Worm (Caenorhabditis elegans): ENCODE results near the gene col-77.

col-77 gene

ce11 chrII:8328820-8329339, 30.3 kb downstream of the col-77 start, which contains the start of gene hel-1:
Gene hel-1 (minus strand): TSS chrII:8328870.
- TF ChIP-seq nhr-84 (tag; optimal IDR thresholded peaks at IDR 0.05), result no peak
- peak; percentile 97 for TF ChIP-seq lin-39 (tag; optimal IDR thresholded peaks at IDR 0.05)
- peak; percentile 83 for TF ChIP-seq xbp-1 (tag; optimal IDR thresholded peaks at IDR 0.05)
- TF ChIP-seq elt-3 (tag; optimal IDR thresholded peaks at IDR 0.05), result peak in 3 of 6 experiments; percentile 25 to 63 (median 47)
- TF ChIP-seq aly-2 (tag; optimal IDR thresholded peaks at IDR 0.05), result peak; percentile 52
- TF ChIP-seq sup-37 (GFP tag; optimal IDR thresholded peaks at IDR 0.05), result no peak
- no peak for TF ChIP-seq aha-1 (tag; optimal IDR thresholded peaks at IDR 0.05)
- TF ChIP-seq blmp-1 (tag; optimal IDR thresholded peaks at IDR 0.05), result peak; percentile 82
- TF ChIP-seq F16B12.6 (tag; optimal IDR thresholded peaks at IDR 0.05), result peak; percentile 63
- no peak for TF ChIP-seq nhr-76 (tag; optimal IDR thresholded peaks at IDR 0.05)
- peak; percentile 86 to 95 for TF ChIP-seq lsy-2 (tag; optimal IDR thresholded peaks at IDR 0.05)
- TF ChIP-seq vab-15 (tag; optimal IDR thresholded peaks at IDR 0.05), result peak; percentile 100
- no peak for TF ChIP-seq unc-62 (GFP tag; optimal IDR thresholded peaks at IDR 0.05)
- TF ChIP-seq dsc-1 (tag; optimal IDR thresholded peaks at IDR 0.05), result peak; percentile 74
- no peak for TF ChIP-seq unc-30 (tag; optimal IDR thresholded peaks at IDR 0.05)
- TF ChIP-seq alr-1 (tag; optimal IDR thresholded peaks at IDR 0.05; ENCODE audit: borderline replicate concordance), result no peak
- TF ChIP-seq ceh-63 (GFP tag; optimal IDR thresholded peaks at IDR 0.05), result no peak
- TF ChIP-seq nhr-19 (GFP tag; conservative IDR thresholded peaks at IDR 0.05), result peak; percentile 84
- peak; percentile 86 to 95 for TF ChIP-seq efl-1 (optimal IDR thresholded peaks at IDR 0.05)
- TF ChIP-seq efl-1 (GFP tag; optimal IDR thresholded peaks at IDR 0.05 in 1 of 2), result peak; percentile 94 to 99
- TF ChIP-seq zag-1 (tag; optimal IDR thresholded peaks at IDR 0.05), result peak; percentile 27
- peak; percentile 2 for TF ChIP-seq fkh-10 (GFP tag; optimal IDR thresholded peaks at IDR 0.05)
- TF ChIP-seq pax-3 (tag; optimal IDR thresholded peaks at IDR 0.05), result no peak
- TF ChIP-seq C34B4.2 (tag; optimal IDR thresholded peaks at IDR 0.05), result no peak
- peak; percentile 39 for TF ChIP-seq irx-1 (tag; optimal IDR thresholded peaks at IDR 0.05)
- TF ChIP-seq efl-3 (GFP tag; optimal IDR thresholded peaks at IDR 0.05), result no peak
- no peak for TF ChIP-seq hpl-2 (GFP tag; optimal IDR thresholded peaks at IDR 0.05)
- TF ChIP-seq nhr-11 (tag; optimal IDR thresholded peaks at IDR 0.05), result peak; percentile 57
- TF ChIP-seq rnt-1 (tag; optimal IDR thresholded peaks at IDR 0.05), result peak; percentile 92
- TF ChIP-seq snpc-4 (tag; optimal IDR thresholded peaks at IDR 0.05), result no peak
- TF ChIP-seq nhr-237 (tag; optimal IDR thresholded peaks at IDR 0.05), result peak; percentile 72
- TF ChIP-seq lin-35 (GFP tag; optimal IDR thresholded peaks at IDR 0.05), result peak; percentile 93 to 98
- TF ChIP-seq ceh-8 (GFP tag; optimal IDR thresholded peaks at IDR 0.05), result peak; percentile 40
- TF ChIP-seq nhr-85 (tag), result peak; percentile 82
- peak; percentile 39 for TF ChIP-seq zip-4 (GFP tag; optimal IDR thresholded peaks at IDR 0.05)
- TF ChIP-seq isw-1 (GFP tag; IDR thresholded peaks at IDR 0.05), result peak; percentile 71
- TF ChIP-seq mab-9 (GFP tag; IDR thresholded peaks at IDR 0.05), result peak; percentile 39; the same call in 1 of the 2 replicates
- TF ChIP-seq mef-2 (tag; optimal IDR thresholded peaks at IDR 0.05), result no peak
- TF ChIP-seq lin-15B (tag; optimal IDR thresholded peaks at IDR 0.05), result peak; percentile 82
- peak; percentile 84 for TF ChIP-seq C16A3.4 (tag; optimal IDR thresholded peaks at IDR 0.05)
- peak; percentile 75 for TF ChIP-seq skn-1 (tag; optimal IDR thresholded peaks at IDR 0.05)
- TF ChIP-seq ceh-82 (tag; optimal IDR thresholded peaks at IDR 0.05), result peak; percentile 24 to 88 (median 69)
- no peak for TF ChIP-seq ces-1 (GFP tag; optimal IDR thresholded peaks at IDR 0.05)
- peak; percentile 65 for TF ChIP-seq unc-130 (tag; optimal IDR thresholded peaks at IDR 0.05)
- peak; percentile 89 for TF ChIP-seq lin-13 (GFP tag; optimal IDR thresholded peaks at IDR 0.05)
- peak; percentile 88 for TF ChIP-seq snu-23 (GFP tag; optimal IDR thresholded peaks at IDR 0.05)
- no peak for TF ChIP-seq hlh-4 (tag; optimal IDR thresholded peaks at IDR 0.05)
- peak; percentile 55 for TF ChIP-seq jun-1 (tag; optimal IDR thresholded peaks at IDR 0.05)
- peak; percentile 64 for TF ChIP-seq C04F5.9 (tag; optimal IDR thresholded peaks at IDR 0.05)
- peak; percentile 8 for TF ChIP-seq ama-1 (optimal IDR thresholded peaks at IDR 0.05)
- peak; percentile 87 for TF ChIP-seq lin-14 (GFP tag; optimal IDR thresholded peaks at IDR 0.05)
- peak; percentile 87 for TF ChIP-seq mep-1 (tag; optimal IDR thresholded peaks at IDR 0.05)
- TF ChIP-seq ceh-88 (GFP tag; IDR thresholded peaks at IDR 0.05), result no peak
- no peak for TF ChIP-seq nhr-12 (tag; optimal IDR thresholded peaks at IDR 0.05)

All from whole organism, L1 larva.